Fruit fly (Drosophila melanogaster) whole organism, pupa: ENCODE data around the gene Arf1.

Experiments
- CG10348 ChIP-seq: fragments of 200-800 bp; sonication (Bioruptor generic); IDR thresholded peaks from 2 replicates; pipeline ENCODE4 v1.3.6; 2022; ENCODE audit warnings: missing biosample characterization, missing genetic modification characterization
- CG13204 ChIP-seq: fragments of 200-800 bp; sonication (Bioruptor generic); optimal IDR thresholded peaks from 2 replicates; lab custom pipeline; 2018; ENCODE audit warnings: missing biosample characterization, mild to moderate bottlenecking, missing genetic modification characterization, moderate library complexity
- CG14655 ChIP-seq: fragments of 200-800 bp; sonication (Bioruptor generic); optimal IDR thresholded peaks from 3 replicates; lab custom pipeline; 2017; ENCODE audit warnings: mild to moderate bottlenecking, missing biosample characterization, missing genetic modification reagents, missing genetic modification characterization
- CG17806 ChIP-seq: fragments of 200-800 bp; sonication (Bioruptor generic); optimal IDR thresholded peaks from 2 replicates; lab custom pipeline; 2018; ENCODE audit warnings: missing biosample characterization, mild to moderate bottlenecking, missing genetic modification characterization, moderate library complexity
- CG32121 ChIP-seq: fragments of 200-800 bp; sonication (Bioruptor generic); IDR thresholded peaks from 2 replicates; pipeline ENCODE4 v1.3.6; 2022; ENCODE audit warnings: missing biosample characterization, missing genetic modification characterization
- CG34367 ChIP-seq: fragments of 200-800 bp; sonication (Bioruptor generic); optimal IDR thresholded peaks from 2 replicates; lab custom pipeline; 2018; ENCODE audit warnings: missing biosample characterization, mild to moderate bottlenecking, missing genetic modification characterization
- CG8159 ChIP-seq: fragments of 200-800 bp; sonication (Bioruptor generic); optimal IDR thresholded peaks from 3 replicates; lab custom pipeline; 2018; ENCODE audit warnings: missing biosample characterization, mild to moderate bottlenecking, missing genetic modification characterization, moderate library complexity
- CG8301 ChIP-seq: fragments of 200-800 bp; sonication (Bioruptor generic); optimal IDR thresholded peaks from 2 replicates; lab custom pipeline; 2018; ENCODE audit warnings: missing biosample characterization, mild to moderate bottlenecking, missing genetic modification characterization
- D1 ChIP-seq: fragments of 200-800 bp; sonication (Bioruptor generic); optimal IDR thresholded peaks from 2 replicates; lab custom pipeline; 2018; ENCODE audit warnings: missing biosample characterization, mild to moderate bottlenecking, missing genetic modification characterization, moderate library complexity
- EcR ChIP-seq: fragments of 200-800 bp; sonication (Bioruptor generic); optimal IDR thresholded peaks from 3 replicates; lab custom pipeline; 2019; ENCODE audit warnings: missing biosample characterization, missing genetic modification characterization, mild to moderate bottlenecking, moderate library complexity, missing genetic modification reagents
- Ets98B ChIP-seq: fragments of 200-800 bp; sonication (Bioruptor generic); IDR thresholded peaks from 2 replicates; pipeline ENCODE4 v1.3.6; 2022; ENCODE audit warnings: missing biosample characterization, missing genetic modification characterization
- Pif1B ChIP-seq: fragments of 200-800 bp; sonication (Bioruptor generic); optimal IDR thresholded peaks from 3 replicates; lab custom pipeline; 2016; ENCODE audit warnings: missing biosample characterization, missing genetic modification characterization
- Snoo ChIP-seq: fragments of 200-800 bp; sonication (Bioruptor generic); optimal IDR thresholded peaks from 3 replicates; lab custom pipeline; 2017; ENCODE audit warnings: missing biosample characterization, mild to moderate bottlenecking, missing genetic modification characterization, inconsistent platforms

- no peak for TF ChIP-seq CG8159 (tag; lab: Kevin White, UChicago)
- no peak for TF ChIP-seq Ets98B (GFP tag; lab: Robert Waterston, UW)
- peak; percentile 53; the same call in 1 of the 2 replicates for TF ChIP-seq CG32121 (GFP tag; lab: Robert Waterston, UW)
- no peak for TF ChIP-seq CG14655 (GFP tag; lab: Kevin White, UChicago)
- no peak for TF ChIP-seq Pif1B (GFP tag; lab: Kevin White, UChicago)
- no peak for TF ChIP-seq CG10348 (GFP tag; lab: Robert Waterston, UW)
- TF ChIP-seq EcR (GFP tag; lab: Kevin White, UChicago): no peak
- TF ChIP-seq CG8301 (tag; lab: Kevin White, UChicago): no peak
- TF ChIP-seq CG34367 (tag; lab: Kevin White, UChicago): no peak
- no peak for TF ChIP-seq CG13204 (GFP tag; lab: Kevin White, UChicago)
- no peak for TF ChIP-seq D1 (tag; lab: Kevin White, UChicago)
- TF ChIP-seq CG17806 (tag; lab: Kevin White, UChicago): no peak
- no peak for TF ChIP-seq Snoo (tag; lab: Kevin White, UChicago)
These were observed 794 bp downstream of the Arf1 start for dm6 chr3L:22871030-22871844.
